Worm (Caenorhabditis elegans): ENCODE results near the gene tmed-1.

Gene tmed-1

DNA sequence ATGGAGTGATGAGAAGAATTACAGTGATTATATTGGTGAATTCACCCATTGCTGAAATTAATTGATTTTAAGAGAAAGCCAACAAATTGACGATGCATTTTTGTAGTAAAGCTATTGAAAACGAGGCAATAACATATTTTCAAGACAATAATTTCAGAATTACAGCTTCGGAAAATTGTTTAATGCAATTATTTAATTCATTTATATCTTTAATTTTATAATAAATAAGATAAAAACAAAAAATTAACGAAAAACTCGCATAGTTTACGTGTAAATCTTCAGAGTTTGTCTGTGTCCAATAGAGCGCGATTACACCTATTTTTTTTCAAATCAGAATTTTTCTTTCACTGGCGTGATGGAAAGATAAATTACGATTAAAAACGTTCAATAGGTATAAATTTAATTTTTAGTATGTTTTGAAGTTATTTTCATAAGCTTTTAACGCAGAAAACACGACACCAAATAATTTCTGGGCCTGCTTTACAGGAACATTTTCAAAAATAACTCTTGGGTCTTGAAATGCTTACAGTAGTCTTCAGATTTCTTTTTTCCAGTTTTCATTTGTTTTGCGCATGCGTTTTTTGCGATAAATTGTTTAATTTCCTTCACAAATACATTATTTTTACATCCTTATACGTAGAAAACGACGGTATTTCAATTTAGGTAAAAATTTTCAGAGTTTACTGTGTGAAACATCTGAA lies at the start of gene tmed-1:
Gene tmed-1 (minus strand): TSS at position 51 of the 701 bp plus-strand sequence.
- TF ChIP-seq lsy-2 (tag; optimal IDR thresholded peaks at IDR 0.05) (no peak), tbx-8 (GFP tag; optimal IDR thresholded peaks at IDR 0.05) (no peak), lin-13 (tag; optimal IDR thresholded peaks at IDR 0.05) (no peak), blmp-1 (tag; optimal IDR thresholded peaks at IDR 0.05) (no peak), mls-2 (tag; optimal IDR thresholded peaks at IDR 0.05) (no peak), mep-1 (tag; optimal IDR thresholded peaks at IDR 0.05) (no peak), nhr-12 (tag; optimal IDR thresholded peaks at IDR 0.05) (no peak), ham-2 (GFP tag; optimal IDR thresholded peaks at IDR 0.05) (no peak), nhr-2 (tag; optimal IDR thresholded peaks at IDR 0.05) (no peak), M03D4.4 (tag; optimal IDR thresholded peaks at IDR 0.05) (no peak), mab-5 (tag; optimal IDR thresholded peaks at IDR 0.05) (no peak)

- TF ChIP-seq ces-1 (GFP tag; optimal IDR thresholded peaks at IDR 0.05) (peak; percentile 89), nhr-2 (tag; optimal IDR thresholded peaks at IDR 0.05) (no peak)
Observed at ce11 chrIV:12126740-12127472, 48.9 kb upstream of the tmed-1 start.

ce11 chrIV:12124314-12125084 lies 46.5 kb upstream of the tmed-1 start, which contains the start of gene dhhc-6:
Gene dhhc-6 (plus strand): TSS chrIV:12124952.
- TF ChIP-seq cnd-1 (tag; optimal IDR thresholded peaks at IDR 0.05) (no peak), drap-1 (GFP tag; optimal IDR thresholded peaks at IDR 0.05) (no peak), elt-1 (tag; optimal IDR thresholded peaks at IDR 0.05; ENCODE audit: borderline replicate concordance, insufficient read depth) (no peak), lin-13 (tag; optimal IDR thresholded peaks at IDR 0.05) (no peak), hlh-1 (tag; optimal IDR thresholded peaks at IDR 0.05) (no peak), flh-1 (GFP tag; optimal IDR thresholded peaks at IDR 0.05) (no peak), zip-8 (tag; optimal IDR thresholded peaks at IDR 0.05) (no peak), tbx-8 (GFP tag; optimal IDR thresholded peaks at IDR 0.05) (no peak), sem-2 (GFP tag; optimal IDR thresholded peaks at IDR 0.05) (no peak), mab-5 (tag; optimal IDR thresholded peaks at IDR 0.05) (no peak), nhr-237 (tag; optimal IDR thresholded peaks at IDR 0.05) (no peak), mls-2 (tag; optimal IDR thresholded peaks at IDR 0.05) (no peak), ceh-39 (tag; optimal IDR thresholded peaks at IDR 0.05) (no peak), nhr-2 (tag; optimal IDR thresholded peaks at IDR 0.05) (no peak), nhr-76 (tag; optimal IDR thresholded peaks at IDR 0.05) (no peak), snpc-4 (tag; optimal IDR thresholded peaks at IDR 0.05) (no peak), ztf-11 (tag; optimal IDR thresholded peaks at IDR 0.05) (no peak), ceh-83 (GFP tag; optimal IDR thresholded peaks at IDR 0.05) (no peak), ces-1 (GFP tag; optimal IDR thresholded peaks at IDR 0.05) (no peak), M03D4.4 (tag; optimal IDR thresholded peaks at IDR 0.05) (no peak)

DNA sequence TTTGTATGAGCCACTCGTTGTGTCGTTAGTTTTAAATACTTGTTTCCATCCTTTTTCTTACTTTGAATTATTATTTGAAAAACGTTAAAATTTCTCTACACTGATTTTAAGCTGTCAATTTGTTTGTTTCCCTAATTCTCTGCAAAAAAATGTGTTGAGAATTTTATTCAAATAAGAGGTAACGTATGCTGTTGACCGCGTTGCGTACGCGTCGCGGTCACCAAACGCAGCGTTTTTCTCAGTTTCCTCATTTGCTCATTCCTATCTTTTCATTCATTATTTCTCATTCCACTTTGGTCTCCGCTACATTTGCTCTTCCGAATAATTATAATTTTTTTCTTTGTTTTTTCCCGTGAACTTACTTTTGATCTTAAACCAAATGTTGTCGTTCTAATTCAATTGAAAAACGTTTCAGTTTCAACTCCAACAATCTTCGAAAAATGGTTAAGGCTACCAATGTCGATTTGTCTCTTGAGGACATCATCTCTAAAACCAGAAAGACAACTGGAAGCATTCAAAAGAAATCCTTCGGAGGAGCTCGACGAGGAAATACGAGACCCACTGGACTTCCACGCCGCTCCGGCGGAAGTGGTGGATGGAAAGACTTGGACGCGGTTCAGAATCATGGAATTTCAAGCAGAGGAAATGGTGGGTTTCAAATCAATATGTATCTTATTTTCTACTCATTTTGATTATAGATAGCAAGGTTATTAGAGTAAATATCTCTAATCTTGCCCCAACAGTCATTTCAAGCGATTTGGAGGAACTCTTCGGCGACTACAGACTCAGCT lies 45.1 kb upstream of the tmed-1 start, which contains the start of gene aly-3:
Gene aly-3 (plus strand): TSS at position 409 of the 791 bp plus-strand sequence.
- TF ChIP-seq unc-120 (tag; optimal IDR thresholded peaks at IDR 0.05; ENCODE audit: poor library complexity, severe bottlenecking): peak; percentile 57
- no peak for TF ChIP-seq nhr-12 (tag; optimal IDR thresholded peaks at IDR 0.05)
- TF ChIP-seq ceh-39 (tag; optimal IDR thresholded peaks at IDR 0.05): peak; percentile 49
- peak; percentile 43 for TF ChIP-seq mep-1 (tag; optimal IDR thresholded peaks at IDR 0.05)
- TF ChIP-seq ces-1 (GFP tag; optimal IDR thresholded peaks at IDR 0.05): peak; percentile 53

DNA sequence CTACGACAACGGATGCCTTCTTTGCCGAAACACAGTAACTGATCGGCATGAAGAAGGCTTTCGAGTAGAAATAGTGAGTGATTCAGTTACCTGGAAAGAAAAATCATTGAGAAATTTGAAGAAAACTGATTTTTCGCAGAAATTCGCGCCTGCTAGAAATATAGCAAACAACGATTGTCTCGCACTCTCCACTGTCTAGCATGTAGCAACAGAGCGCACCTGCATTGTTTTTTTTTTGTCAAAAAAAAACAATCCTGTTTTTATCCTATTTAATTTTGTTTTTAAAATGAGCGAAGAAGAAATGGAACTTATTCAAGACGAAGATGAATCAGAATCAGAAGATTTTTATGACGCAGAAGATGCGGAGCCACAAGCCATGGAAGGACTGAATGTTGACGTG lies 43.1 kb upstream of the tmed-1 start, which contains the start of the genes ddb-1 and M18.6:
Gene ddb-1 (minus strand): TSS at position 90 of the 400 bp plus-strand sequence.
Gene M18.6 (plus strand): TSS at position 235 of the 400 bp plus-strand sequence.
- peak; percentile 24 for TF ChIP-seq ces-1 (GFP tag; optimal IDR thresholded peaks at IDR 0.05)
- peak; percentile 40 for TF ChIP-seq mep-1 (tag; optimal IDR thresholded peaks at IDR 0.05)
- peak; percentile 44 for TF ChIP-seq pha-4 (tag; optimal IDR thresholded peaks at IDR 0.05)
- peak; percentile 18 for TF ChIP-seq ham-2 (GFP tag; optimal IDR thresholded peaks at IDR 0.05)
- TF ChIP-seq elt-1 (tag; optimal IDR thresholded peaks at IDR 0.05; ENCODE audit: borderline replicate concordance, insufficient read depth): no peak
- TF ChIP-seq lsy-2 (tag; optimal IDR thresholded peaks at IDR 0.05): peak; percentile 43

Data from whole organism, mixed stage, embryonic.